Worm (Caenorhabditis elegans) whole organism, L1 larva: ENCODE data around the gene set-24.
A peak's percentile ranks its signal among the peaks of the same experiment; 100 is the strongest.
"Not testable (repeated sequence)": the region's sequence is repeated elsewhere in the genome, so short reads cannot be mapped to it uniquely, and the experiment has no call there.

Experiments used
- C34B4.2 ChIP-seq: sonication (generic microtip); optimal IDR thresholded peaks from 2 replicates; lab custom pipeline; 2017; ENCODE audit warnings: mild to moderate bottlenecking, missing genetic modification characterization, missing compliant biosample characterization
- F16B12.6 ChIP-seq: fragments of 150-350 bp; optimal IDR thresholded peaks from 2 replicates; lab custom pipeline; 2014; ENCODE audit warnings: missing biosample characterization, missing genetic modification characterization
- Y116A8C.19 ChIP-seq: sonication (generic microtip); optimal IDR thresholded peaks from 2 replicates; lab custom pipeline; 2016; ENCODE audit warnings: missing compliant biosample characterization, missing genetic modification characterization, borderline replicate concordance
- aly-2 ChIP-seq: fragments of 150-350 bp; optimal IDR thresholded peaks from 2 replicates; lab custom pipeline; 2014; ENCODE audit warnings: missing biosample characterization, missing genetic modification characterization
- blmp-1 ChIP-seq: fragments of 150-350 bp; optimal IDR thresholded peaks from 2 replicates; lab custom pipeline; 2014; ENCODE audit warnings: missing biosample characterization, missing genetic modification characterization
- ceh-8 ChIP-seq: fragments of 200-800 bp; sonication (Bioruptor generic); optimal IDR thresholded peaks from 2 replicates; lab custom pipeline; 2018; ENCODE audit warnings: mild to moderate bottlenecking, missing genetic modification characterization, moderate library complexity, missing compliant biosample characterization
- ceh-82 ChIP-seq, 3 experiments: fragments of 150-350 bp in 1 of 3; sonication (generic microtip) in 2 of 3; optimal IDR thresholded peaks; 2 replicates each; lab custom pipeline; 2014 to 2017; ENCODE audit warnings: missing biosample characterization in 3 of 3, missing genetic modification characterization in 3 of 3
- ceh-88 ChIP-seq: fragments of 200-800 bp; sonication (Bioruptor generic); IDR thresholded peaks from 2 replicates; pipeline ENCODE4 v1.3.6; 2022; ENCODE audit warnings: missing genetic modification characterization, missing compliant biosample characterization
- ceh-90 ChIP-seq: sonication (generic microtip); optimal IDR thresholded peaks from 2 replicates; lab custom pipeline; 2016; ENCODE audit warnings: missing genetic modification characterization, missing compliant biosample characterization
- dpl-1 ChIP-seq, 3 experiments: fragments of 150-350 bp in 2 of 3; sonication (generic microtip) in 1 of 3; optimal IDR thresholded peaks; 2 replicates each; lab custom pipeline; 2014 to 2017; ENCODE audit warnings: missing biosample characterization in 3 of 3, missing genetic modification characterization in 3 of 3, missing genetic modification reagents in 3 of 3
- dsc-1 ChIP-seq: sonication (generic microtip); optimal IDR thresholded peaks from 2 replicates; lab custom pipeline; 2016; ENCODE audit warnings: mild to moderate bottlenecking, missing genetic modification characterization, missing compliant biosample characterization
- efl-1 ChIP-seq, 4 experiments: fragments of 150-350 bp; optimal IDR thresholded peaks in 3 of 4; peaks in 1 of 4; 1 replicate in 1 of 4; 2 replicates in 3 of 4; lab custom pipeline; 2014; ENCODE audit warnings: missing biosample characterization in 2 of 4, missing genetic modification characterization in 2 of 4, missing genetic modification reagents in 2 of 4
- efl-3 ChIP-seq: fragments of 200-800 bp; sonication (Bioruptor generic); optimal IDR thresholded peaks from 2 replicates; lab custom pipeline; 2018; ENCODE audit warnings: mild to moderate bottlenecking, missing genetic modification characterization, missing compliant biosample characterization
- egl-27 ChIP-seq, 2 experiments: fragments of 150-350 bp in 1 of 2; sonication (generic microtip); optimal IDR thresholded peaks; 3 replicates each; lab custom pipeline; 2017 to 2018; ENCODE audit warnings: missing biosample characterization in 2 of 2, missing genetic modification characterization in 2 of 2, missing genetic modification reagents in 2 of 2
- ets-5 ChIP-seq: fragments of 200-800 bp; sonication (Bioruptor generic); IDR thresholded peaks from 2 replicates; pipeline ENCODE4 v1.3.6; 2022; ENCODE audit warnings: missing genetic modification characterization, missing compliant biosample characterization
- fkh-10 ChIP-seq: sonication (generic microtip); optimal IDR thresholded peaks from 2 replicates; lab custom pipeline; 2017; ENCODE audit warnings: missing biosample characterization, missing genetic modification reagents, missing genetic modification characterization
- fkh-8 ChIP-seq: sonication (generic microtip); optimal IDR thresholded peaks from 2 replicates; lab custom pipeline; 2016; ENCODE audit warnings: mild to moderate bottlenecking, missing genetic modification characterization, missing compliant biosample characterization
- fos-1 ChIP-seq: fragments of 150-350 bp; optimal IDR thresholded peaks from 2 replicates; lab custom pipeline; 2014; ENCODE audit warnings: missing biosample characterization, missing genetic modification characterization
- hlh-17 ChIP-seq: fragments of 200-800 bp; sonication (Bioruptor generic); optimal IDR thresholded peaks from 2 replicates; lab custom pipeline; 2018; ENCODE audit warnings: missing genetic modification characterization, mild to moderate bottlenecking, missing compliant biosample characterization, moderate library complexity, borderline replicate concordance
- hlh-4 ChIP-seq: sonication (generic microtip); optimal IDR thresholded peaks from 2 replicates; lab custom pipeline; 2016; ENCODE audit warnings: mild to moderate bottlenecking, missing genetic modification characterization, missing compliant biosample characterization
- hpl-2 ChIP-seq: fragments of 150-350 bp; optimal IDR thresholded peaks from 2 replicates; lab custom pipeline; 2014; ENCODE audit warnings: missing biosample characterization, missing genetic modification reagents, missing genetic modification characterization
- irx-1 ChIP-seq: sonication (generic microtip); optimal IDR thresholded peaks from 2 replicates; lab custom pipeline; 2016; ENCODE audit warnings: missing genetic modification characterization, missing compliant biosample characterization
- isw-1 ChIP-seq: fragments of 200-800 bp; sonication (Bioruptor generic); IDR thresholded peaks from 2 replicates; pipeline ENCODE4 v1.3.6; 2022; ENCODE audit warnings: missing genetic modification characterization, missing compliant biosample characterization
- jun-1 ChIP-seq: fragments of 150-350 bp; optimal IDR thresholded peaks from 2 replicates; lab custom pipeline; 2014; ENCODE audit warnings: missing biosample characterization, missing genetic modification reagents, missing genetic modification characterization
- lin-14 ChIP-seq: fragments of 200-800 bp; sonication (Bioruptor generic); optimal IDR thresholded peaks from 2 replicates; lab custom pipeline; 2018; ENCODE audit warnings: mild to moderate bottlenecking, missing genetic modification characterization, moderate library complexity, missing compliant biosample characterization
- lin-15B ChIP-seq: fragments of 150-350 bp; sonication (generic microtip); optimal IDR thresholded peaks from 3 replicates; lab custom pipeline; 2014; ENCODE audit warnings: missing biosample characterization, missing genetic modification characterization
- lin-35 ChIP-seq, 2 experiments: fragments of 150-350 bp; optimal IDR thresholded peaks; 2 replicates each; lab custom pipeline; 2014; ENCODE audit warnings: missing biosample characterization in 2 of 2, missing genetic modification characterization in 2 of 2, missing genetic modification reagents in 2 of 2
- mab-9 ChIP-seq: fragments of 200-800 bp; sonication (Bioruptor generic); IDR thresholded peaks from 2 replicates; pipeline ENCODE4 v1.3.6; 2022; ENCODE audit warnings: missing genetic modification reagents, missing genetic modification characterization, missing compliant biosample characterization
- mep-1 ChIP-seq: fragments of 150-350 bp; optimal IDR thresholded peaks from 2 replicates; lab custom pipeline; 2014; ENCODE audit warnings: missing biosample characterization, missing genetic modification characterization
- nhr-19 ChIP-seq: fragments of 200-800 bp; sonication (Bioruptor generic); conservative IDR thresholded peaks from 2 replicates; pipeline ENCODE4 v1.3.6; 2022; ENCODE audit warnings: missing genetic modification characterization, missing compliant biosample characterization
- nhr-237 ChIP-seq: fragments of 150-350 bp; optimal IDR thresholded peaks from 2 replicates; lab custom pipeline; 2014; ENCODE audit warnings: missing biosample characterization, missing genetic modification characterization
- nhr-71 ChIP-seq: sonication (generic microtip); optimal IDR thresholded peaks from 2 replicates; lab custom pipeline; 2016; ENCODE audit warnings: mild to moderate bottlenecking, missing genetic modification characterization, moderate library complexity, missing compliant biosample characterization
- nhr-76 ChIP-seq: sonication (generic microtip); optimal IDR thresholded peaks from 2 replicates; lab custom pipeline; 2017; ENCODE audit warnings: missing biosample characterization, missing genetic modification characterization
- nhr-85 ChIP-seq: sonication (generic microtip); peaks from one replicate; lab custom pipeline; 2016; ENCODE audit warnings: missing genetic modification characterization, inconsistent platforms, missing compliant biosample characterization
- nhr-90 ChIP-seq: sonication (generic microtip); optimal IDR thresholded peaks from 2 replicates; lab custom pipeline; 2016; ENCODE audit warnings: mild to moderate bottlenecking, missing genetic modification characterization, missing compliant biosample characterization; ENCODE audit not compliant: poor library complexity
- pag-3 ChIP-seq: sonication (generic microtip); optimal IDR thresholded peaks from 2 replicates; lab custom pipeline; 2017; ENCODE audit warnings: missing genetic modification characterization, mild to moderate bottlenecking, missing compliant biosample characterization, antibody characterized with exemption, borderline replicate concordance; ENCODE audit not compliant: insufficient read depth
- rnt-1 ChIP-seq: sonication (generic microtip); optimal IDR thresholded peaks from 2 replicates; lab custom pipeline; 2016; ENCODE audit warnings: mild to moderate bottlenecking, missing genetic modification characterization, moderate library complexity, missing compliant biosample characterization
- snu-23 ChIP-seq: sonication (generic microtip); optimal IDR thresholded peaks from 2 replicates; lab custom pipeline; 2016; ENCODE audit warnings: missing genetic modification characterization, missing compliant biosample characterization
- sup-37 ChIP-seq: fragments of 200-800 bp; sonication (Bioruptor generic); optimal IDR thresholded peaks from 2 replicates; lab custom pipeline; 2018; ENCODE audit warnings: mild to moderate bottlenecking, missing genetic modification characterization, missing compliant biosample characterization
- unc-130 ChIP-seq: fragments of 150-350 bp; optimal IDR thresholded peaks from 2 replicates; lab custom pipeline; 2017; ENCODE audit warnings: missing biosample characterization, missing genetic modification characterization, inconsistent platforms
- unc-30 ChIP-seq: sonication (generic microtip); optimal IDR thresholded peaks from 2 replicates; lab custom pipeline; 2017; ENCODE audit warnings: missing biosample characterization, missing genetic modification characterization
- unc-62 ChIP-seq: fragments of 150-350 bp; optimal IDR thresholded peaks from 2 replicates; lab custom pipeline; 2014; ENCODE audit warnings: missing biosample characterization, missing genetic modification reagents, missing genetic modification characterization
- unc-98 ChIP-seq: fragments of 200-800 bp; sonication (Bioruptor generic); IDR thresholded peaks from 2 replicates; pipeline ENCODE4 v1.3.6; 2022; ENCODE audit warnings: missing genetic modification characterization, missing compliant biosample characterization
- xbp-1 ChIP-seq: sonication (generic microtip); optimal IDR thresholded peaks from 2 replicates; lab custom pipeline; 2016; ENCODE audit warnings: missing genetic modification characterization, missing compliant biosample characterization
- ztf-11 ChIP-seq, 2 experiments: sonication (generic microtip); optimal IDR thresholded peaks; 2 replicates each; lab custom pipeline; 2016 to 2017; ENCODE audit warnings: missing genetic modification characterization in 2 of 2, missing biosample characterization in 1 of 2, missing compliant biosample characterization in 1 of 2

Gene set-24

ce11 chrII:12169487-12170128, 38.8 kb upstream of the set-24 start:
- no peak for TF ChIP-seq fos-1
- no peak for TF ChIP-seq ceh-88
- TF ChIP-seq irx-1 (tag; lab: Kevin White, UChicago): no peak
- TF ChIP-seq hlh-4: no peak
- TF ChIP-seq ztf-11 (tag; optimal IDR thresholded peaks at IDR 0.05; lab: Kevin White, UChicago): no peak
- TF ChIP-seq efl-3 (GFP tag; lab: Kevin White, UChicago): no peak
- no peak for TF ChIP-seq aly-2 (tag; lab: Kevin White, UChicago)
- no peak for TF ChIP-seq nhr-71 (tag; lab: Kevin White, UChicago)
- TF ChIP-seq Y116A8C.19 (tag; lab: Kevin White, UChicago): no peak
- TF ChIP-seq unc-130 (tag; lab: Kevin White, UChicago): no peak
- TF ChIP-seq nhr-85 (tag; lab: Kevin White, UChicago): no peak
- no peak for TF ChIP-seq unc-62 (GFP tag; lab: Kevin White, UChicago)
- no peak for TF ChIP-seq ceh-8
- no peak for TF ChIP-seq efl-1 (optimal IDR thresholded peaks at IDR 0.05; lab: Kevin White, UChicago)
- no peak for TF ChIP-seq efl-1 (GFP tag; optimal IDR thresholded peaks at IDR 0.05 in 1 of 2; lab: Kevin White, UChicago)
- TF ChIP-seq ceh-90 (tag; lab: Kevin White, UChicago): no peak
- TF ChIP-seq unc-30: no peak
- no peak for TF ChIP-seq nhr-76 (tag; lab: Kevin White, UChicago)
- TF ChIP-seq isw-1 (GFP tag; lab: Robert Waterston, UW): no peak
- no peak for TF ChIP-seq rnt-1 (tag; lab: Kevin White, UChicago)
- no peak for TF ChIP-seq xbp-1 (tag; lab: Kevin White, UChicago)

- TF ChIP-seq sup-37 (GFP tag; lab: Kevin White, UChicago); xbp-1 (tag; lab: Kevin White, UChicago); efl-3 (GFP tag; lab: Kevin White, UChicago): not testable (repeated sequence)
- TF ChIP-seq, all 84 proteins: peak for 0; not testable (repeated sequence) for 84
Measured at ce11 chrII:12164539-12164938, 33.8 kb upstream of the set-24 start, which contains the start of gene Y57A10A.8. Y57A10A.8 (plus strand) TSS chrII:12164839.

ce11 chrII:12162997-12163396, 32.2 kb upstream of the set-24 start:
- TF ChIP-seq efl-3 (GFP tag; lab: Kevin White, UChicago) (no peak), F16B12.6 (peak; percentile 5), egl-27 (tag; optimal IDR thresholded peaks at IDR 0.05; lab: Kevin White, UChicago) (no peak), nhr-19 (GFP tag; lab: Robert Waterston, UW) (no peak), dsc-1 (no peak), xbp-1 (tag; lab: Kevin White, UChicago) (no peak), unc-30 (no peak), mep-1 (tag; lab: Kevin White, UChicago) (no peak), dpl-1 (GFP tag; optimal IDR thresholded peaks at IDR 0.05; lab: Kevin White, UChicago) (peak in 2 of 3 experiments; percentile 2 to 13), pag-3 (tag; lab: Kevin White, UChicago) (no peak), ets-5 (no peak), unc-62 (GFP tag; lab: Kevin White, UChicago) (no peak), nhr-71 (tag; lab: Kevin White, UChicago) (no peak), hlh-4 (no peak), C34B4.2 (tag; lab: Kevin White, UChicago) (no peak), lin-15B (tag; lab: Kevin White, UChicago) (peak; percentile 3), isw-1 (GFP tag; lab: Robert Waterston, UW) (no peak), nhr-237 (no peak), jun-1 (tag; lab: Kevin White, UChicago) (no peak), ceh-88 (no peak), mab-9 (GFP tag; lab: Robert Waterston, UW) (no peak), hlh-17 (GFP tag; lab: Kevin White, UChicago) (no peak), lin-35 (GFP tag; optimal IDR thresholded peaks at IDR 0.05; lab: Kevin White, UChicago) (peak; percentile 8 to 45), sup-37 (GFP tag; lab: Kevin White, UChicago) (no peak), unc-98 (GFP tag; lab: Robert Waterston, UW) (no peak), hpl-2 (GFP tag; lab: Kevin White, UChicago) (no peak), unc-130 (tag; lab: Kevin White, UChicago) (no peak), lin-14 (GFP tag; lab: Kevin White, UChicago) (no peak), nhr-90 (tag; lab: Kevin White, UChicago) (no peak), snu-23 (no peak), blmp-1 (tag; lab: Kevin White, UChicago) (no peak), fkh-8 (no peak), ceh-82 (tag; optimal IDR thresholded peaks at IDR 0.05; lab: Kevin White, UChicago) (no peak), ceh-90 (tag; lab: Kevin White, UChicago) (no peak), fkh-10 (GFP tag; lab: Kevin White, UChicago) (no peak)
